Worm (Caenorhabditis elegans) whole organism, L4 larva: ENCODE measurements around the gene F02D10.6.

Experiments used
- D1046.2 ChIP-seq: fragments of 200-800 bp; sonication (Bioruptor generic); IDR thresholded peaks from 2 replicates; pipeline ENCODE4 v1.3.6; 2022; ENCODE audit warnings: missing genetic modification characterization, missing compliant biosample characterization
- F10B5.3 ChIP-seq: sonication (generic microtip); optimal IDR thresholded peaks from 2 replicates; lab custom pipeline; 2016; ENCODE audit warnings: mild to moderate bottlenecking, missing genetic modification characterization, missing compliant biosample characterization
- F26F4.8 ChIP-seq: fragments of 200-800 bp; sonication (Bioruptor generic); conservative IDR thresholded peaks from 2 replicates; pipeline ENCODE4 v1.3.6; 2022; ENCODE audit warnings: missing genetic modification characterization, missing compliant biosample characterization
- F37D6.2 ChIP-seq: sonication (generic microtip); optimal IDR thresholded peaks from 2 replicates; lab custom pipeline; 2016; ENCODE audit warnings: mild to moderate bottlenecking, missing genetic modification characterization, missing compliant biosample characterization
- T20F7.1 ChIP-seq: fragments of 200-800 bp; sonication (Bioruptor generic); optimal IDR thresholded peaks from 2 replicates; lab custom pipeline; 2018; ENCODE audit warnings: mild to moderate bottlenecking, missing genetic modification characterization, missing compliant biosample characterization
- Y105C5A.15 ChIP-seq: fragments of 200-800 bp; sonication (Bioruptor generic); IDR thresholded peaks from 2 replicates; pipeline ENCODE4 v1.3.6; 2022; ENCODE audit warnings: missing genetic modification characterization, missing compliant biosample characterization
- Y5F2A.4 ChIP-seq: fragments of 200-800 bp; sonication (Bioruptor generic); optimal IDR thresholded peaks from 2 replicates; lab custom pipeline; 2018; ENCODE audit warnings: mild to moderate bottlenecking, missing genetic modification characterization, missing compliant biosample characterization
- aly-2 ChIP-seq: sonication (generic microtip); optimal IDR thresholded peaks from 2 replicates; lab custom pipeline; 2018; ENCODE audit warnings: missing biosample characterization, missing genetic modification characterization
- ama-1 ChIP-seq: fragments of 150-350 bp; optimal IDR thresholded peaks from 2 replicates; lab custom pipeline; 2014; ENCODE audit warnings: inconsistent platforms, mixed read lengths
- arid-1 ChIP-seq: fragments of 200-800 bp; sonication (Bioruptor generic); conservative IDR thresholded peaks from 2 replicates; pipeline ENCODE4 v1.3.6; 2022; ENCODE audit warnings: missing genetic modification reagents, missing genetic modification characterization, missing compliant biosample characterization
- attf-4 ChIP-seq: sonication (generic microtip); optimal IDR thresholded peaks from 3 replicates; lab custom pipeline; 2017; ENCODE audit warnings: missing biosample characterization, missing genetic modification characterization
- ceh-44 ChIP-seq: fragments of 200-800 bp; sonication (Bioruptor generic); IDR thresholded peaks from 2 replicates; pipeline ENCODE4 v1.3.6; 2022; ENCODE audit warnings: missing genetic modification reagents, missing genetic modification characterization, missing compliant biosample characterization
- ctbp-1 ChIP-seq: fragments of 200-800 bp; sonication (Bioruptor generic); IDR thresholded peaks from 2 replicates; pipeline ENCODE4 v1.3.6; 2022; ENCODE audit warnings: missing genetic modification reagents, missing genetic modification characterization, missing compliant biosample characterization
- daf-16 ChIP-seq, 3 experiments: sonication (generic microtip); optimal IDR thresholded peaks; 2 replicates each; lab custom pipeline; 2016 to 2017; ENCODE audit warnings: missing genetic modification characterization in 3 of 3, missing genetic modification reagents in 3 of 3, mild to moderate bottlenecking in 2 of 3, missing compliant biosample characterization in 2 of 3, missing biosample characterization in 1 of 3, moderate library complexity in 1 of 3
- daf-19 ChIP-seq: fragments of 200-800 bp; sonication (Bioruptor generic); conservative IDR thresholded peaks from 2 replicates; pipeline ENCODE4 v1.3.6; 2022; ENCODE audit warnings: missing genetic modification characterization, missing compliant biosample characterization
- dmd-6 ChIP-seq: fragments of 200-800 bp; sonication (Bioruptor generic); IDR thresholded peaks from 2 replicates; pipeline ENCODE4 v1.3.6; 2022; ENCODE audit warnings: missing genetic modification reagents, missing genetic modification characterization, missing compliant biosample characterization
- dmd-8 ChIP-seq: fragments of 200-800 bp; sonication (Bioruptor generic); IDR thresholded peaks from 2 replicates; pipeline ENCODE4 v1.3.6; 2022; ENCODE audit warnings: missing genetic modification characterization, missing compliant biosample characterization
- dpl-1 ChIP-seq: fragments of 150-350 bp; optimal IDR thresholded peaks from 2 replicates; lab custom pipeline; 2014; ENCODE audit warnings: missing biosample characterization, missing genetic modification reagents, missing genetic modification characterization
- duxl-1 ChIP-seq: sonication (generic microtip); optimal IDR thresholded peaks from 2 replicates; lab custom pipeline; 2016; ENCODE audit warnings: mild to moderate bottlenecking, missing genetic modification characterization, moderate library complexity, missing compliant biosample characterization; ENCODE audit not compliant: poor library complexity
- dve-1 ChIP-seq: sonication (generic microtip); optimal IDR thresholded peaks from 2 replicates; lab custom pipeline; 2017; ENCODE audit warnings: antibody characterized with exemption, mild to moderate bottlenecking, missing genetic modification characterization, missing compliant biosample characterization; ENCODE audit not compliant: insufficient read depth
- egl-43 ChIP-seq: fragments of 200-800 bp; sonication (Bioruptor generic); IDR thresholded peaks from 2 replicates; pipeline ENCODE4 v1.3.6; 2022; ENCODE audit warnings: missing genetic modification reagents, missing genetic modification characterization, missing compliant biosample characterization
- gei-8 ChIP-seq: fragments of 200-800 bp; sonication (Bioruptor generic); optimal IDR thresholded peaks from 2 replicates; lab custom pipeline; 2018; ENCODE audit warnings: mild to moderate bottlenecking, missing genetic modification characterization, missing compliant biosample characterization
- lim-7 ChIP-seq: fragments of 200-800 bp; sonication (Bioruptor generic); IDR thresholded peaks from 2 replicates; pipeline ENCODE4 v1.3.6; 2022; ENCODE audit warnings: missing genetic modification characterization, missing compliant biosample characterization
- lin-1 ChIP-seq: fragments of 200-800 bp; sonication (Bioruptor generic); IDR thresholded peaks from 2 replicates; pipeline ENCODE4 v1.3.6; 2022; ENCODE audit warnings: missing genetic modification reagents, missing genetic modification characterization, missing compliant biosample characterization
- lin-13 ChIP-seq: fragments of 150-350 bp; optimal IDR thresholded peaks from 2 replicates; lab custom pipeline; 2014; ENCODE audit warnings: missing biosample characterization, missing genetic modification reagents, missing genetic modification characterization
- lin-15B ChIP-seq: fragments of 150-350 bp; sonication (generic microtip); optimal IDR thresholded peaks from 3 replicates; lab custom pipeline; 2014; ENCODE audit warnings: missing biosample characterization, missing genetic modification characterization
- lin-29 ChIP-seq: fragments of 200-800 bp; sonication (Bioruptor generic); IDR thresholded peaks from 2 replicates; pipeline ENCODE4 v1.3.6; 2022; ENCODE audit warnings: missing genetic modification reagents, missing genetic modification characterization, missing compliant biosample characterization
- lin-38 ChIP-seq: fragments of 200-800 bp; sonication (Bioruptor generic); IDR thresholded peaks from 2 replicates; pipeline ENCODE4 v1.3.6; 2022; ENCODE audit warnings: missing genetic modification reagents, missing genetic modification characterization, missing compliant biosample characterization
- lir-3 ChIP-seq: sonication (generic microtip); optimal IDR thresholded peaks from 2 replicates; lab custom pipeline; 2016; ENCODE audit warnings: mild to moderate bottlenecking, missing genetic modification characterization, missing compliant biosample characterization
- madf-9 ChIP-seq: fragments of 200-800 bp; sonication (Bioruptor generic); conservative IDR thresholded peaks from 2 replicates; pipeline ENCODE4 v1.3.6; 2022; ENCODE audit warnings: missing genetic modification reagents, missing genetic modification characterization, missing compliant biosample characterization
- mdl-1 ChIP-seq, 2 experiments: fragments of 150-350 bp in 1 of 2; sonication (generic microtip) in 1 of 2; optimal IDR thresholded peaks; 2 replicates each; lab custom pipeline; 2014 to 2017; ENCODE audit warnings: missing biosample characterization in 2 of 2, missing genetic modification characterization in 2 of 2
- mdt-29 ChIP-seq: fragments of 200-800 bp; sonication (Bioruptor generic); IDR thresholded peaks from 2 replicates; pipeline ENCODE4 v1.3.6; 2022; ENCODE audit warnings: missing genetic modification reagents, missing genetic modification characterization, missing compliant biosample characterization
- nhr-11 ChIP-seq: fragments of 150-350 bp; optimal IDR thresholded peaks from 2 replicates; lab custom pipeline; 2014; ENCODE audit warnings: missing biosample characterization, missing genetic modification characterization
- nhr-25 ChIP-seq: sonication (generic microtip); optimal IDR thresholded peaks from 2 replicates; lab custom pipeline; 2017; ENCODE audit warnings: missing genetic modification characterization, mild to moderate bottlenecking, missing compliant biosample characterization, antibody characterized with exemption, moderate library complexity, borderline replicate concordance; ENCODE audit not compliant: insufficient read depth
- nhr-28 ChIP-seq: fragments of 150-350 bp; optimal IDR thresholded peaks from 2 replicates; lab custom pipeline; 2014; ENCODE audit warnings: missing biosample characterization, missing genetic modification characterization
- nhr-41 ChIP-seq: fragments of 200-800 bp; sonication (Bioruptor generic); IDR thresholded peaks from 2 replicates; pipeline ENCODE4 v1.3.6; 2022; ENCODE audit warnings: missing genetic modification reagents, missing genetic modification characterization, missing compliant biosample characterization
- nhr-48 ChIP-seq: sonication (generic microtip); optimal IDR thresholded peaks from 2 replicates; lab custom pipeline; 2016; ENCODE audit warnings: mild to moderate bottlenecking, missing genetic modification characterization, missing compliant biosample characterization
- nhr-76 ChIP-seq: fragments of 150-350 bp; optimal IDR thresholded peaks from 2 replicates; lab custom pipeline; 2014; ENCODE audit warnings: missing biosample characterization, missing genetic modification characterization
- pqm-1 ChIP-seq: sonication (generic microtip); optimal IDR thresholded peaks from 2 replicates; lab custom pipeline; 2017; ENCODE audit warnings: missing biosample characterization, missing genetic modification characterization
- sdz-12 ChIP-seq: fragments of 200-800 bp; sonication (Bioruptor generic); optimal IDR thresholded peaks from 2 replicates; lab custom pipeline; 2018; ENCODE audit warnings: mild to moderate bottlenecking, missing genetic modification characterization, missing compliant biosample characterization
- snpc-1.2 ChIP-seq: fragments of 200-800 bp; sonication (Bioruptor generic); IDR thresholded peaks from 2 replicates; pipeline ENCODE4 v1.3.6; 2022; ENCODE audit warnings: missing genetic modification reagents, missing genetic modification characterization, missing compliant biosample characterization
- snpc-4 ChIP-seq: fragments of 150-350 bp; optimal IDR thresholded peaks from 2 replicates; lab custom pipeline; 2014; ENCODE audit warnings: missing biosample characterization, missing genetic modification characterization
- spr-1 ChIP-seq: sonication (generic microtip); optimal IDR thresholded peaks from 2 replicates; lab custom pipeline; 2016; ENCODE audit warnings: mild to moderate bottlenecking, missing genetic modification characterization, missing compliant biosample characterization
- spr-3 ChIP-seq: fragments of 200-800 bp; sonication (Bioruptor generic); optimal IDR thresholded peaks from 2 replicates; lab custom pipeline; 2018; ENCODE audit warnings: mild to moderate bottlenecking, missing genetic modification characterization, missing compliant biosample characterization
- tag-97 ChIP-seq: fragments of 200-800 bp; sonication (Bioruptor generic); IDR thresholded peaks from 2 replicates; pipeline ENCODE4 v1.3.6; 2022; ENCODE audit warnings: missing genetic modification characterization, missing compliant biosample characterization
- tra-1 ChIP-seq: fragments of 200-800 bp; sonication (Bioruptor generic); IDR thresholded peaks from 2 replicates; pipeline ENCODE4 v1.3.6; 2022; ENCODE audit warnings: missing genetic modification reagents, missing genetic modification characterization, missing compliant biosample characterization
- unc-130 ChIP-seq: sonication (generic microtip); optimal IDR thresholded peaks from 2 replicates; lab custom pipeline; 2016; ENCODE audit warnings: missing genetic modification reagents, missing genetic modification characterization, missing compliant biosample characterization
- unc-39 ChIP-seq: sonication (generic microtip); optimal IDR thresholded peaks from 2 replicates; lab custom pipeline; 2017; ENCODE audit warnings: missing biosample characterization, missing genetic modification characterization
- vab-7 ChIP-seq: fragments of 200-800 bp; sonication (Bioruptor generic); IDR thresholded peaks from 2 replicates; pipeline ENCODE4 v1.3.6; 2022; ENCODE audit warnings: missing genetic modification reagents, missing genetic modification characterization, missing compliant biosample characterization
- zag-1 ChIP-seq: fragments of 150-350 bp; optimal IDR thresholded peaks from 2 replicates; lab custom pipeline; 2014; ENCODE audit warnings: missing biosample characterization, missing genetic modification characterization
- zfp-2 ChIP-seq: sonication (generic microtip); optimal IDR thresholded peaks from 2 replicates; lab custom pipeline; 2016; ENCODE audit warnings: mild to moderate bottlenecking, missing genetic modification characterization, missing compliant biosample characterization
- zip-11 ChIP-seq: fragments of 200-800 bp; sonication (Bioruptor generic); IDR thresholded peaks from 2 replicates; pipeline ENCODE4 v1.3.6; 2022; ENCODE audit warnings: missing genetic modification characterization, missing compliant biosample characterization

The F02D10.6 gene

ce11 chrX:13443283-13443682 lies 8.2 kb downstream of the F02D10.6 start:
- no peak for TF ChIP-seq aly-2 (tag; lab: Kevin White, UChicago)
- TF ChIP-seq dmd-8 (GFP tag; lab: Robert Waterston, UW): 0 out of 2 replicates have a peak, but pooled peaks have one; percentile 15
- TF ChIP-seq nhr-48 (tag; lab: Kevin White, UChicago): no peak
- no peak for TF ChIP-seq zag-1 (tag; lab: Kevin White, UChicago)
- TF ChIP-seq lin-38 (GFP tag; lab: Robert Waterston, UW): peak; percentile 35
- no peak for TF ChIP-seq spr-1 (tag; lab: Kevin White, UChicago)
- TF ChIP-seq attf-4 (tag; lab: Kevin White, UChicago): no peak
- TF ChIP-seq lin-15B (tag; lab: Kevin White, UChicago): no peak
- 0 out of 2 replicates have a peak, but pooled peaks have one; percentile 21 for TF ChIP-seq D1046.2 (GFP tag; lab: Robert Waterston, UW)
- no peak for TF ChIP-seq gei-8 (GFP tag; lab: Kevin White, UChicago)
- TF ChIP-seq unc-39 (tag; lab: Kevin White, UChicago): no peak
- no peak for TF ChIP-seq ctbp-1
- no peak for TF ChIP-seq nhr-28
- TF ChIP-seq daf-16 (GFP tag; optimal IDR thresholded peaks at IDR 0.05; lab: Kevin White, UChicago): peak in 1 of 2 experiments; percentile 18
- TF ChIP-seq daf-16 (tag; optimal IDR thresholded peaks at IDR 0.05; lab: Kevin White, UChicago): no peak
- no peak for TF ChIP-seq unc-130 (GFP tag; lab: Kevin White, UChicago)
- TF ChIP-seq lin-1 (GFP tag; lab: Robert Waterston, UW): no peak
- TF ChIP-seq snpc-4 (tag; lab: Kevin White, UChicago): no peak
- no peak for TF ChIP-seq dpl-1
- no peak for TF ChIP-seq pqm-1
- no peak for TF ChIP-seq Y105C5A.15
- TF ChIP-seq ceh-44 (GFP tag; lab: Robert Waterston, UW): no peak
- TF ChIP-seq Y5F2A.4 (GFP tag; lab: Kevin White, UChicago): no peak
- TF ChIP-seq snpc-1.2 (GFP tag; lab: Robert Waterston, UW): peak; percentile 80
- no peak for TF ChIP-seq lin-29 (GFP tag; lab: Robert Waterston, UW)
- no peak for TF ChIP-seq F26F4.8
- peak; percentile 72 for TF ChIP-seq egl-43 (GFP tag; lab: Robert Waterston, UW)
- no peak for TF ChIP-seq madf-9
- no peak for TF ChIP-seq F10B5.3 (tag; lab: Kevin White, UChicago)
- no peak; the same call in 1 of the 2 replicates for TF ChIP-seq arid-1 (GFP tag; lab: Robert Waterston, UW)
- TF ChIP-seq mdl-1 (tag; optimal IDR thresholded peaks at IDR 0.05; lab: Kevin White, UChicago): no peak
- no peak for TF ChIP-seq mdt-29 (GFP tag; lab: Robert Waterston, UW)
- TF ChIP-seq lir-3 (tag; lab: Kevin White, UChicago): no peak
- TF ChIP-seq sdz-12 (GFP tag; lab: Kevin White, UChicago): no peak
- no peak for TF ChIP-seq F37D6.2
- no peak for TF ChIP-seq tra-1 (GFP tag; lab: Robert Waterston, UW)
- no peak for TF ChIP-seq dmd-6
- TF ChIP-seq duxl-1 (tag; lab: Kevin White, UChicago): no peak
- TF ChIP-seq tag-97 (GFP tag; lab: Robert Waterston, UW): no peak
- TF ChIP-seq zip-11 (GFP tag; lab: Robert Waterston, UW): no peak
- peak; percentile 48; the same call in 1 of the 2 replicates for TF ChIP-seq vab-7 (GFP tag; lab: Robert Waterston, UW)
- TF ChIP-seq spr-3 (GFP tag; lab: Kevin White, UChicago): no peak
- TF ChIP-seq lim-7: 0 out of 2 replicates have a peak, but pooled peaks have one; percentile 46
- TF ChIP-seq nhr-11: no peak
- no peak for TF ChIP-seq nhr-76 (tag; lab: Kevin White, UChicago)
- no peak for TF ChIP-seq T20F7.1 (GFP tag; lab: Kevin White, UChicago)
- TF ChIP-seq ama-1 (lab: Kevin White, UChicago): no peak
- no peak for TF ChIP-seq dve-1 (tag; lab: Kevin White, UChicago)
- no peak for TF ChIP-seq zfp-2 (tag; lab: Kevin White, UChicago)
- no peak for TF ChIP-seq nhr-25 (tag; lab: Kevin White, UChicago)
- TF ChIP-seq nhr-41: no peak
- no peak for TF ChIP-seq lin-13 (GFP tag; lab: Kevin White, UChicago)
- no peak for TF ChIP-seq daf-19 (GFP tag; lab: Robert Waterston, UW)
